Fruit fly (Drosophila melanogaster) whole organism, embryonic: ENCODE measurements around the gene lectin-21Cb.

ENCODE experiments used
- Adf1 ChIP-seq: fragments of 200-800 bp; sonication (Bioruptor generic); IDR thresholded peaks from 2 replicates; pipeline ENCODE4 v1.3.6; 2022; ENCODE audit warnings: missing biosample characterization, missing genetic modification characterization
- CG10147 ChIP-seq: fragments of 200-800 bp; sonication (Bioruptor generic); optimal IDR thresholded peaks from 2 replicates; lab custom pipeline; 2019; ENCODE audit warnings: missing biosample characterization, mild to moderate bottlenecking, missing genetic modification characterization, moderate library complexity
- CG10462 ChIP-seq: fragments of 200-800 bp; sonication (Bioruptor generic); optimal IDR thresholded peaks from 2 replicates; lab custom pipeline; 2016; ENCODE audit warnings: missing biosample characterization, missing genetic modification characterization
- CG11456 ChIP-seq: fragments of 200-800 bp; sonication (Bioruptor generic); IDR thresholded peaks from 3 replicates; pipeline ENCODE4 v1.3.6; 2022; ENCODE audit warnings: missing biosample characterization, missing genetic modification characterization
- CG12219 ChIP-seq: fragments of 200-800 bp; sonication (Bioruptor generic); optimal IDR thresholded peaks from 3 replicates; lab custom pipeline; 2018; ENCODE audit warnings: missing biosample characterization, mild to moderate bottlenecking, missing genetic modification characterization
- CG12744 ChIP-seq: fragments of 200-800 bp; sonication (Bioruptor generic); optimal IDR thresholded peaks from 2 replicates; lab custom pipeline; 2016; ENCODE audit warnings: missing biosample characterization, missing genetic modification characterization
- CG13123 ChIP-seq: fragments of 200-800 bp; sonication (Bioruptor generic); optimal IDR thresholded peaks from 2 replicates; lab custom pipeline; 2016; ENCODE audit warnings: missing biosample characterization, missing genetic modification characterization
- CG14667 ChIP-seq: fragments of 200-800 bp; sonication (Bioruptor generic); IDR thresholded peaks from 2 replicates; pipeline ENCODE4 v1.3.6; 2022; ENCODE audit warnings: missing biosample characterization, missing genetic modification characterization
- CG1602 ChIP-seq: fragments of 200-800 bp; sonication (Bioruptor generic); optimal IDR thresholded peaks from 3 replicates; lab custom pipeline; 2016; ENCODE audit warnings: missing biosample characterization, missing genetic modification characterization
- CG17385 ChIP-seq: fragments of 200-800 bp; sonication (Bioruptor generic); optimal IDR thresholded peaks from 3 replicates; lab custom pipeline; 2018; ENCODE audit warnings: missing biosample characterization, mild to moderate bottlenecking, missing genetic modification characterization
- CG17612 ChIP-seq: fragments of 200-800 bp; sonication (Bioruptor generic); IDR thresholded peaks from 2 replicates; pipeline ENCODE4 v1.3.6; 2022; ENCODE audit warnings: missing biosample characterization, missing genetic modification characterization
- CG18764 ChIP-seq: fragments of 200-800 bp; sonication (Bioruptor generic); optimal IDR thresholded peaks from 3 replicates; lab custom pipeline; 2016; ENCODE audit warnings: missing biosample characterization, missing genetic modification characterization
- CG2875 ChIP-seq: fragments of 200-800 bp; sonication (Bioruptor generic); optimal IDR thresholded peaks from 2 replicates; lab custom pipeline; 2017; ENCODE audit warnings: missing biosample characterization, mild to moderate bottlenecking, missing genetic modification characterization, missing genetic modification reagents
- CG30431 ChIP-seq: fragments of 200-800 bp; sonication (Bioruptor generic); optimal IDR thresholded peaks from 2 replicates; lab custom pipeline; 2017; ENCODE audit warnings: missing biosample characterization, missing genetic modification characterization
- CG33213 ChIP-seq: fragments of 200-800 bp; sonication (Bioruptor generic); optimal IDR thresholded peaks from 3 replicates; lab custom pipeline; 2016; ENCODE audit warnings: missing biosample characterization, missing genetic modification characterization
- CG3847 ChIP-seq: fragments of 200-800 bp; sonication (Bioruptor generic); IDR thresholded peaks from 2 replicates; pipeline ENCODE4 v1.3.6; 2022; ENCODE audit warnings: missing biosample characterization, missing genetic modification characterization
- CG4404 ChIP-seq: fragments of 200-800 bp; sonication (Bioruptor generic); IDR thresholded peaks from 2 replicates; pipeline ENCODE4 v1.3.6; 2022; ENCODE audit warnings: missing biosample characterization, missing genetic modification characterization
- CG5245 ChIP-seq: fragments of 200-800 bp; sonication (Bioruptor generic); optimal IDR thresholded peaks from 3 replicates; lab custom pipeline; 2016; ENCODE audit warnings: missing biosample characterization, missing genetic modification characterization
- CG6272 ChIP-seq: fragments of 200-800 bp; sonication (Bioruptor generic); IDR thresholded peaks from 2 replicates; pipeline ENCODE4 v1.3.6; 2022; ENCODE audit warnings: missing biosample characterization, missing genetic modification characterization
- CG6813 ChIP-seq: fragments of 200-800 bp; sonication (Bioruptor generic); optimal IDR thresholded peaks from 2 replicates; lab custom pipeline; 2017; ENCODE audit warnings: missing biosample characterization, missing genetic modification characterization, mild to moderate bottlenecking, moderate library complexity, missing genetic modification reagents
- CG7745 ChIP-seq: fragments of 200-800 bp; sonication (Bioruptor generic); optimal IDR thresholded peaks from 2 replicates; lab custom pipeline; 2018; ENCODE audit warnings: missing biosample characterization, mild to moderate bottlenecking, missing genetic modification characterization, moderate library complexity
- Camta ChIP-seq: fragments of 200-800 bp; sonication (Bioruptor generic); optimal IDR thresholded peaks from 2 replicates; lab custom pipeline; 2016; ENCODE audit warnings: missing biosample characterization, missing genetic modification characterization
- Elba2 ChIP-seq: fragments of 200-800 bp; sonication (Bioruptor generic); optimal IDR thresholded peaks from 3 replicates; lab custom pipeline; 2016; ENCODE audit warnings: missing biosample characterization, missing genetic modification characterization
- Ets65A ChIP-seq: fragments of 200-800 bp; sonication (Bioruptor generic); peaks from one replicate; lab custom pipeline; 2016; ENCODE audit warnings: missing biosample characterization, missing genetic modification characterization
- Gug ChIP-seq: fragments of 200-800 bp; sonication (Bioruptor generic); IDR thresholded peaks from 4 replicates; pipeline ENCODE4 v1.3.6; 2022; ENCODE audit warnings: missing biosample characterization, missing genetic modification characterization
- HmgD ChIP-seq: fragments of 200-800 bp; sonication (Bioruptor generic); optimal IDR thresholded peaks from 3 replicates; lab custom pipeline; 2016; ENCODE audit warnings: missing biosample characterization, missing genetic modification characterization
- Lpt ChIP-seq: fragments of >200 bp; optimal IDR thresholded peaks from 2 replicates; lab custom pipeline; 2018; ENCODE audit warnings: missing biosample characterization, missing genetic modification characterization
- NC2α ChIP-seq: fragments of 200-800 bp; sonication (Bioruptor generic); optimal IDR thresholded peaks from 2 replicates; lab custom pipeline; 2016; ENCODE audit warnings: missing biosample characterization, missing genetic modification characterization
- Neu2 ChIP-seq: fragments of 200-800 bp; sonication (Bioruptor generic); optimal IDR thresholded peaks from 3 replicates; lab custom pipeline; 2016; ENCODE audit warnings: missing biosample characterization, missing genetic modification characterization, borderline replicate concordance
- Oli ChIP-seq: fragments of 200-800 bp; sonication (Bioruptor generic); optimal IDR thresholded peaks from 2 replicates; lab custom pipeline; 2018; ENCODE audit warnings: missing biosample characterization, mild to moderate bottlenecking, missing genetic modification characterization, moderate library complexity
- Opbp ChIP-seq: fragments of 200-800 bp; sonication (Bioruptor generic); IDR thresholded peaks from 3 replicates; pipeline ENCODE4 v1.3.6; 2022; ENCODE audit warnings: missing biosample characterization, missing genetic modification characterization; ENCODE audit not compliant: partially characterized antibody
- PHDP ChIP-seq: fragments of 200-800 bp; sonication (Bioruptor generic); optimal IDR thresholded peaks from 3 replicates; lab custom pipeline; 2018; ENCODE audit warnings: missing biosample characterization, mild to moderate bottlenecking, missing genetic modification characterization, moderate library complexity
- Tbp ChIP-seq: fragments of >200 bp; optimal IDR thresholded peaks from 2 replicates; lab custom pipeline; 2018; ENCODE audit warnings: missing biosample characterization, missing genetic modification characterization
- aop ChIP-seq: fragments of 200-800 bp; sonication (Bioruptor generic); IDR thresholded peaks from 2 replicates; pipeline ENCODE4 v1.3.6; 2022; ENCODE audit warnings: missing biosample characterization, missing genetic modification characterization
- ara ChIP-seq: fragments of 200-800 bp; sonication (Bioruptor generic); IDR thresholded peaks from 2 replicates; pipeline ENCODE4 v1.3.6; 2022; ENCODE audit warnings: missing biosample characterization, missing genetic modification characterization
- chm ChIP-seq: fragments of 200-800 bp; sonication (Bioruptor generic); IDR thresholded peaks from 2 replicates; pipeline ENCODE4 v1.3.6; 2022; ENCODE audit warnings: missing biosample characterization, missing genetic modification characterization
- dati ChIP-seq: fragments of 200-800 bp; sonication (Bioruptor generic); IDR thresholded peaks from 2 replicates; pipeline ENCODE4 v1.3.6; 2022; ENCODE audit warnings: missing biosample characterization, missing genetic modification characterization
- esg ChIP-seq: fragments of 200-800 bp; sonication (Bioruptor generic); conservative IDR thresholded peaks from 2 replicates; pipeline ENCODE4 v1.3.6; 2022; ENCODE audit warnings: missing biosample characterization, missing genetic modification characterization
- h ChIP-seq: fragments of >200 bp; optimal IDR thresholded peaks from 2 replicates; lab custom pipeline; 2017
- hkb ChIP-seq, 2 experiments: fragments of 200-800 bp in 1 of 2; fragments of >200 bp in 1 of 2; sonication (Bioruptor generic) in 1 of 2; IDR thresholded peaks in 1 of 2; optimal IDR thresholded peaks in 1 of 2; 2 replicates each; pipeline versions ENCODE4 v1.3.6 to Lab custom; 2017 to 2022; ENCODE audit warnings: missing biosample characterization in 1 of 2, missing genetic modification characterization in 1 of 2
- knrl ChIP-seq: fragments of 200-800 bp; sonication (Bioruptor generic); IDR thresholded peaks from 3 replicates; pipeline ENCODE4 v1.3.6; 2022; ENCODE audit warnings: missing biosample characterization, missing genetic modification characterization; ENCODE audit not compliant: partially characterized antibody
- lbe ChIP-seq: fragments of 200-800 bp; sonication (Bioruptor generic); optimal IDR thresholded peaks from 2 replicates; lab custom pipeline; 2016; ENCODE audit warnings: missing biosample characterization, mild to moderate bottlenecking, missing genetic modification characterization
- lmd ChIP-seq: fragments of 200-800 bp; sonication (Bioruptor generic); IDR thresholded peaks from 2 replicates; pipeline ENCODE4 v1.3.6; 2022; ENCODE audit warnings: missing biosample characterization, missing genetic modification characterization
- lola ChIP-seq, 3 experiments: fragments of >200 bp in 2 of 3; fragments of 200-800 bp in 1 of 3; sonication (Bioruptor generic) in 1 of 3; optimal IDR thresholded peaks; 2 replicates each; lab custom pipeline; 2017 to 2019; ENCODE audit warnings: missing biosample characterization in 3 of 3, missing genetic modification characterization in 3 of 3, mild to moderate bottlenecking in 1 of 3, moderate library complexity in 1 of 3
- nmo ChIP-seq: fragments of 200-800 bp; sonication (Bioruptor generic); optimal IDR thresholded peaks from 2 replicates; lab custom pipeline; 2018; ENCODE audit warnings: missing biosample characterization, mild to moderate bottlenecking, missing genetic modification characterization, moderate library complexity
- nom ChIP-seq: fragments of 200-800 bp; sonication (Bioruptor generic); optimal IDR thresholded peaks from 2 replicates; lab custom pipeline; 2017; ENCODE audit warnings: missing biosample characterization, missing genetic modification characterization, mild to moderate bottlenecking, moderate library complexity, missing genetic modification reagents
- onecut ChIP-seq: fragments of 200-800 bp; sonication (Bioruptor generic); IDR thresholded peaks from 2 replicates; pipeline ENCODE4 v1.3.6; 2022; ENCODE audit warnings: missing biosample characterization, missing genetic modification characterization
- pum ChIP-seq: fragments of 200-800 bp; sonication (Bioruptor generic); optimal IDR thresholded peaks from 2 replicates; lab custom pipeline; 2016; ENCODE audit warnings: missing biosample characterization, missing genetic modification characterization
- ranshi ChIP-seq: fragments of 200-800 bp; sonication (Bioruptor generic); IDR thresholded peaks from 2 replicates; pipeline ENCODE4 v1.3.6; 2022; ENCODE audit warnings: missing biosample characterization, missing genetic modification characterization
- repo ChIP-seq: fragments of 200-800 bp; sonication (Bioruptor generic); optimal IDR thresholded peaks from 2 replicates; lab custom pipeline; 2016; ENCODE audit warnings: missing biosample characterization, missing genetic modification characterization
- ro ChIP-seq: fragments of 200-800 bp; sonication (Bioruptor generic); IDR thresholded peaks from 2 replicates; pipeline ENCODE4 v1.3.6; 2022; ENCODE audit warnings: missing biosample characterization, missing genetic modification characterization
- wek ChIP-seq: fragments of 200-800 bp; sonication (Bioruptor generic); optimal IDR thresholded peaks from 3 replicates; lab custom pipeline; 2018; ENCODE audit warnings: missing biosample characterization, mild to moderate bottlenecking, missing genetic modification characterization, moderate library complexity

The lectin-21Cb gene

dm6 chr2L:602439-602879, 18.5 kb downstream of the lectin-21Cb start, which contains the start of gene CG13689 (continued):
- TF ChIP-seq wek (GFP tag; lab: Kevin White, UChicago) (no peak), Opbp (GFP tag; lab: Robert Waterston, UW) (peak; percentile 41; the same call in 1 of the 3 replicates), lbe (GFP tag; lab: Kevin White, UChicago) (no peak), esg (no peak), NC2α (GFP tag; lab: Kevin White, UChicago) (no peak), CG1602 (GFP tag; lab: Kevin White, UChicago) (peak; percentile 59), CG7745 (tag; lab: Kevin White, UChicago) (no peak), nmo (GFP tag; lab: Kevin White, UChicago) (peak; percentile 41), aop (GFP tag; lab: Robert Waterston, UW) (no peak), knrl (GFP tag; lab: Robert Waterston, UW) (no peak), CG2875 (GFP tag; lab: Kevin White, UChicago) (no peak), lmd (GFP tag; lab: Robert Waterston, UW) (peak; percentile 53; the same call in 1 of the 2 replicates), CG3847 (GFP tag; lab: Robert Waterston, UW) (peak; percentile 63), hkb (optimal IDR thresholded peaks at IDR 0.05; lab: Kevin White, UChicago) (no peak), hkb (GFP tag; IDR thresholded peaks at IDR 0.05; lab: Robert Waterston, UW) (peak; percentile 20; the same call in 1 of the 2 replicates), chm (GFP tag; lab: Robert Waterston, UW) (no peak), CG6272 (GFP tag; lab: Robert Waterston, UW) (no peak), ara (GFP tag; lab: Robert Waterston, UW) (no peak), CG5245 (GFP tag; lab: Kevin White, UChicago) (peak; percentile 48), CG33213 (GFP tag; lab: Kevin White, UChicago) (peak; percentile 24), repo (GFP tag; lab: Kevin White, UChicago) (no peak), Ets65A (GFP tag; lab: Kevin White, UChicago) (peak; percentile 58), CG30431 (peak; percentile 5), CG17385 (GFP tag; lab: Kevin White, UChicago) (no peak), pum (peak; percentile 35), CG10147 (GFP tag; lab: Kevin White, UChicago) (no peak), nom (no peak), CG12219 (GFP tag; lab: Kevin White, UChicago) (no peak), Oli (tag; lab: Kevin White, UChicago) (no peak), dati (GFP tag; lab: Robert Waterston, UW) (no peak), CG17612 (GFP tag; lab: Robert Waterston, UW) (no peak), Lpt (GFP tag; lab: Kevin White, UChicago) (no peak), CG11456 (GFP tag; lab: Robert Waterston, UW) (peak; percentile 86), CG13123 (no peak), CG14667 (GFP tag; lab: Robert Waterston, UW) (peak; percentile 34), Adf1 (no peak), h (no peak), CG10462 (GFP tag; lab: Kevin White, UChicago) (peak; percentile 9), Camta (GFP tag; lab: Kevin White, UChicago) (peak; percentile 41), Neu2 (GFP tag; lab: Kevin White, UChicago) (no peak), CG18764 (GFP tag; lab: Kevin White, UChicago) (peak; percentile 56), PHDP (tag; lab: Kevin White, UChicago) (no peak), CG12744 (GFP tag; lab: Kevin White, UChicago) (no peak), CG4404 (GFP tag; lab: Robert Waterston, UW) (no peak), HmgD (no peak), Tbp (GFP tag; lab: Kevin White, UChicago) (no peak), Elba2 (GFP tag; lab: Kevin White, UChicago) (no peak), ranshi (0 out of 2 replicates have a peak, but pooled peaks have one; percentile 8), onecut (peak; percentile 55), CG6813 (GFP tag; lab: Kevin White, UChicago) (no peak), ro (GFP tag; lab: Robert Waterston, UW) (0 out of 2 replicates have a peak, but pooled peaks have one; percentile 15), Gug (GFP tag; lab: Robert Waterston, UW) (peak; percentile 51; the same call in 2 of the 4 replicates), lola (GFP tag; optimal IDR thresholded peaks at IDR 0.05; lab: Kevin White, UChicago) (peak in 1 of 3 experiments; percentile 12)
